Worm (Caenorhabditis elegans) whole organism, L1 larva: ENCODE measurements around the gene smoc-1.

Source experiments
- C04F5.9 ChIP-seq: sonication (generic microtip); optimal IDR thresholded peaks from 2 replicates; lab custom pipeline; 2016; ENCODE audit warnings: missing genetic modification characterization, missing compliant biosample characterization
- C16A3.4 ChIP-seq: fragments of 150-350 bp; optimal IDR thresholded peaks from 2 replicates; lab custom pipeline; 2014; ENCODE audit warnings: missing biosample characterization, missing genetic modification characterization
- C34B4.2 ChIP-seq: sonication (generic microtip); optimal IDR thresholded peaks from 2 replicates; lab custom pipeline; 2017; ENCODE audit warnings: mild to moderate bottlenecking, missing genetic modification characterization, missing compliant biosample characterization
- F16B12.6 ChIP-seq: fragments of 150-350 bp; optimal IDR thresholded peaks from 2 replicates; lab custom pipeline; 2014; ENCODE audit warnings: missing biosample characterization, missing genetic modification characterization
- Y116A8C.19 ChIP-seq: sonication (generic microtip); optimal IDR thresholded peaks from 2 replicates; lab custom pipeline; 2016; ENCODE audit warnings: missing compliant biosample characterization, missing genetic modification characterization, borderline replicate concordance
- aha-1 ChIP-seq: fragments of 150-350 bp; optimal IDR thresholded peaks from 2 replicates; lab custom pipeline; 2014; ENCODE audit warnings: missing biosample characterization, missing genetic modification characterization
- ama-1 ChIP-seq: fragments of 150-350 bp; optimal IDR thresholded peaks from 2 replicates; lab custom pipeline; 2014
- blmp-1 ChIP-seq: fragments of 150-350 bp; optimal IDR thresholded peaks from 2 replicates; lab custom pipeline; 2014; ENCODE audit warnings: missing biosample characterization, missing genetic modification characterization
- ceh-88 ChIP-seq: fragments of 200-800 bp; sonication (Bioruptor generic); IDR thresholded peaks from 2 replicates; pipeline ENCODE4 v1.3.6; 2022; ENCODE audit warnings: missing genetic modification characterization, missing compliant biosample characterization
- dsc-1 ChIP-seq: sonication (generic microtip); optimal IDR thresholded peaks from 2 replicates; lab custom pipeline; 2016; ENCODE audit warnings: mild to moderate bottlenecking, missing genetic modification characterization, missing compliant biosample characterization
- efl-1 ChIP-seq, 4 experiments: fragments of 150-350 bp; optimal IDR thresholded peaks in 3 of 4; peaks in 1 of 4; 1 replicate in 1 of 4; 2 replicates in 3 of 4; lab custom pipeline; 2014; ENCODE audit warnings: missing biosample characterization in 2 of 4, missing genetic modification characterization in 2 of 4, missing genetic modification reagents in 2 of 4
- efl-3 ChIP-seq: fragments of 200-800 bp; sonication (Bioruptor generic); optimal IDR thresholded peaks from 2 replicates; lab custom pipeline; 2018; ENCODE audit warnings: mild to moderate bottlenecking, missing genetic modification characterization, missing compliant biosample characterization
- elt-2 ChIP-seq: sonication (generic microtip); optimal IDR thresholded peaks from 2 replicates; lab custom pipeline; 2016; ENCODE audit warnings: missing genetic modification characterization, mild to moderate bottlenecking, inconsistent platforms, missing compliant biosample characterization, missing genetic modification reagents
- elt-3 ChIP-seq, 6 experiments: fragments of 150-350 bp in 1 of 6; sonication (generic microtip); optimal IDR thresholded peaks; 2 replicates each; lab custom pipeline; 2017 to 2018; ENCODE audit warnings: missing biosample characterization in 6 of 6, missing genetic modification characterization in 6 of 6, inconsistent platforms in 1 of 6
- ets-5 ChIP-seq: fragments of 200-800 bp; sonication (Bioruptor generic); IDR thresholded peaks from 2 replicates; pipeline ENCODE4 v1.3.6; 2022; ENCODE audit warnings: missing genetic modification characterization, missing compliant biosample characterization
- grh-1 ChIP-seq: fragments of 200-800 bp; sonication (Bioruptor generic); IDR thresholded peaks from 2 replicates; pipeline ENCODE4 v1.3.6; 2022; ENCODE audit warnings: missing genetic modification reagents, missing genetic modification characterization, missing compliant biosample characterization
- hpl-2 ChIP-seq: fragments of 150-350 bp; optimal IDR thresholded peaks from 2 replicates; lab custom pipeline; 2014; ENCODE audit warnings: missing biosample characterization, missing genetic modification reagents, missing genetic modification characterization
- jun-1 ChIP-seq: fragments of 150-350 bp; optimal IDR thresholded peaks from 2 replicates; lab custom pipeline; 2014; ENCODE audit warnings: missing biosample characterization, missing genetic modification reagents, missing genetic modification characterization
- lin-14 ChIP-seq: fragments of 200-800 bp; sonication (Bioruptor generic); optimal IDR thresholded peaks from 2 replicates; lab custom pipeline; 2018; ENCODE audit warnings: mild to moderate bottlenecking, missing genetic modification characterization, moderate library complexity, missing compliant biosample characterization
- lin-15B ChIP-seq: fragments of 150-350 bp; sonication (generic microtip); optimal IDR thresholded peaks from 3 replicates; lab custom pipeline; 2014; ENCODE audit warnings: missing biosample characterization, missing genetic modification characterization
- lir-3 ChIP-seq: sonication (generic microtip); optimal IDR thresholded peaks from 2 replicates; lab custom pipeline; 2016; ENCODE audit warnings: mild to moderate bottlenecking, missing genetic modification characterization, moderate library complexity, missing compliant biosample characterization; ENCODE audit not compliant: poor library complexity
- lsy-2 ChIP-seq, 2 experiments: fragments of 150-350 bp; optimal IDR thresholded peaks; 2 replicates each; lab custom pipeline; 2014; ENCODE audit warnings: missing biosample characterization in 2 of 2, missing genetic modification characterization in 2 of 2
- mab-9 ChIP-seq: fragments of 200-800 bp; sonication (Bioruptor generic); IDR thresholded peaks from 2 replicates; pipeline ENCODE4 v1.3.6; 2022; ENCODE audit warnings: missing genetic modification reagents, missing genetic modification characterization, missing compliant biosample characterization
- mdl-1 ChIP-seq, 2 experiments: fragments of 150-350 bp; optimal IDR thresholded peaks; 2 replicates each; lab custom pipeline; 2014 to 2017; ENCODE audit warnings: missing biosample characterization in 2 of 2, missing genetic modification characterization in 2 of 2, inconsistent platforms in 1 of 2
- mep-1 ChIP-seq: fragments of 150-350 bp; optimal IDR thresholded peaks from 2 replicates; lab custom pipeline; 2014; ENCODE audit warnings: missing biosample characterization, missing genetic modification characterization
- nhr-20 ChIP-seq: sonication (generic microtip); optimal IDR thresholded peaks from 2 replicates; lab custom pipeline; 2016; ENCODE audit warnings: mild to moderate bottlenecking, missing genetic modification characterization, missing compliant biosample characterization
- nhr-76 ChIP-seq: sonication (generic microtip); optimal IDR thresholded peaks from 2 replicates; lab custom pipeline; 2017; ENCODE audit warnings: missing biosample characterization, missing genetic modification characterization
- nhr-77 ChIP-seq: fragments of 150-350 bp; optimal IDR thresholded peaks from 2 replicates; lab custom pipeline; 2014; ENCODE audit warnings: missing biosample characterization, missing genetic modification characterization
- nhr-84 ChIP-seq: sonication (generic microtip); optimal IDR thresholded peaks from 2 replicates; lab custom pipeline; 2017; ENCODE audit warnings: missing biosample characterization, missing genetic modification characterization
- nhr-85 ChIP-seq: sonication (generic microtip); peaks from one replicate; lab custom pipeline; 2016; ENCODE audit warnings: missing genetic modification characterization, inconsistent platforms, missing compliant biosample characterization
- rnt-1 ChIP-seq: sonication (generic microtip); optimal IDR thresholded peaks from 2 replicates; lab custom pipeline; 2016; ENCODE audit warnings: mild to moderate bottlenecking, missing genetic modification characterization, moderate library complexity, missing compliant biosample characterization
- sptf-1 ChIP-seq: fragments of 150-350 bp; optimal IDR thresholded peaks from 2 replicates; lab custom pipeline; 2014; ENCODE audit warnings: missing biosample characterization, missing genetic modification characterization
- swsn-7 ChIP-seq: sonication (generic microtip); optimal IDR thresholded peaks from 2 replicates; lab custom pipeline; 2016; ENCODE audit warnings: missing genetic modification characterization, missing compliant biosample characterization
- unc-62 ChIP-seq: fragments of 150-350 bp; optimal IDR thresholded peaks from 2 replicates; lab custom pipeline; 2014; ENCODE audit warnings: missing biosample characterization, missing genetic modification reagents, missing genetic modification characterization
- unc-86 ChIP-seq: sonication (generic microtip); optimal IDR thresholded peaks from 2 replicates; lab custom pipeline; 2016; ENCODE audit warnings: missing genetic modification characterization, missing compliant biosample characterization
- unc-98 ChIP-seq: fragments of 200-800 bp; sonication (Bioruptor generic); IDR thresholded peaks from 2 replicates; pipeline ENCODE4 v1.3.6; 2022; ENCODE audit warnings: missing genetic modification characterization, missing compliant biosample characterization
- zip-4 ChIP-seq: fragments of 200-800 bp; sonication (Bioruptor generic); optimal IDR thresholded peaks from 2 replicates; lab custom pipeline; 2018; ENCODE audit warnings: mild to moderate bottlenecking, missing genetic modification characterization, moderate library complexity, missing compliant biosample characterization

The smoc-1 gene

ce11 chrV:11739820-11740219 is 17.6 kb upstream of the smoc-1 start, which contains the start of gene T04F3.1:
TSS of gene T04F3.1 (plus strand) at chrV:11740065.
- no peak for TF ChIP-seq hpl-2
- TF ChIP-seq lin-15B (tag; lab: Kevin White, UChicago) = no peak
- TF ChIP-seq efl-1 (optimal IDR thresholded peaks at IDR 0.05; lab: Kevin White, UChicago) = no peak
- peak in 1 of 2 experiments; percentile 43 for TF ChIP-seq efl-1 (GFP tag; optimal IDR thresholded peaks at IDR 0.05 in 1 of 2; lab: Kevin White, UChicago)
- no peak for TF ChIP-seq mep-1 (tag; lab: Kevin White, UChicago)
- no peak for TF ChIP-seq zip-4
- TF ChIP-seq nhr-20 (tag; lab: Kevin White, UChicago) = peak; percentile 8
- TF ChIP-seq blmp-1 (tag; lab: Kevin White, UChicago) = peak; percentile 77
- TF ChIP-seq nhr-76 (tag; lab: Kevin White, UChicago) = no peak
- TF ChIP-seq unc-86 (tag; lab: Kevin White, UChicago) = no peak
- TF ChIP-seq mab-9 (GFP tag; lab: Robert Waterston, UW) = no peak
- peak; percentile 44 for TF ChIP-seq lin-14 (GFP tag; lab: Kevin White, UChicago)
- TF ChIP-seq C16A3.4 (tag; lab: Kevin White, UChicago) = no peak
- TF ChIP-seq nhr-85 (tag; lab: Kevin White, UChicago) = no peak
- TF ChIP-seq elt-3 (tag; optimal IDR thresholded peaks at IDR 0.05; lab: Kevin White, UChicago) = peak in 5 of 6 experiments; percentile 16 to 73 (median 67)
- no peak for TF ChIP-seq jun-1 (tag; lab: Kevin White, UChicago)

- TF ChIP-seq blmp-1 (tag; lab: Kevin White, UChicago) (peak; percentile 96), ceh-88 (GFP tag; lab: Robert Waterston, UW) (no peak)
Measured at ce11 chrV:11741078-11741477, 16.4 kb upstream of the smoc-1 start.

- TF ChIP-seq unc-62 = no peak
- TF ChIP-seq grh-1 (GFP tag; lab: Robert Waterston, UW) = no peak
- no peak for TF ChIP-seq efl-3 (GFP tag; lab: Kevin White, UChicago)
- no peak for TF ChIP-seq C04F5.9 (tag; lab: Kevin White, UChicago)
- TF ChIP-seq lir-3 (tag; lab: Kevin White, UChicago) = no peak
- no peak for TF ChIP-seq swsn-7 (tag; lab: Kevin White, UChicago)
- peak; percentile 10 for TF ChIP-seq rnt-1 (tag; lab: Kevin White, UChicago)
- TF ChIP-seq ama-1 (lab: Kevin White, UChicago) = no peak
- TF ChIP-seq C16A3.4 (tag; lab: Kevin White, UChicago) = no peak
- TF ChIP-seq efl-1 (optimal IDR thresholded peaks at IDR 0.05; lab: Kevin White, UChicago) = no peak
- TF ChIP-seq efl-1 (GFP tag; optimal IDR thresholded peaks at IDR 0.05 in 1 of 2; lab: Kevin White, UChicago) = peak in 1 of 2 experiments; percentile 83
- TF ChIP-seq ets-5 (GFP tag; lab: Robert Waterston, UW) = no peak
- no peak for TF ChIP-seq aha-1 (tag; lab: Kevin White, UChicago)
- no peak for TF ChIP-seq dsc-1 (tag; lab: Kevin White, UChicago)
- TF ChIP-seq lsy-2 (tag; optimal IDR thresholded peaks at IDR 0.05; lab: Kevin White, UChicago) = peak in 1 of 2 experiments; percentile 10
- TF ChIP-seq Y116A8C.19 (tag; lab: Kevin White, UChicago) = no peak
- no peak for TF ChIP-seq sptf-1 (tag; lab: Kevin White, UChicago)
- no peak for TF ChIP-seq C34B4.2
- no peak for TF ChIP-seq mdl-1 (tag; optimal IDR thresholded peaks at IDR 0.05; lab: Kevin White, UChicago)
- TF ChIP-seq nhr-84 (tag; lab: Kevin White, UChicago) = no peak
- peak; percentile 68 for TF ChIP-seq F16B12.6 (tag; lab: Kevin White, UChicago)
- no peak for TF ChIP-seq nhr-77 (tag; lab: Kevin White, UChicago)
- TF ChIP-seq, all 84 proteins: peak for 4
Measured at ce11 chrV:11751480-11751879, 6.0 kb upstream of the smoc-1 start.

ce11 chrV:11755848-11756247 is 1.6 kb upstream of the smoc-1 start:
- TF ChIP-seq unc-98 (GFP tag; lab: Robert Waterston, UW) (no peak), elt-2 (tag; lab: Kevin White, UChicago) (peak; percentile 63)
